Fruit fly (Drosophila melanogaster) whole organism, adult: ENCODE data around the gene shd.

ENCODE experiments used
- CG11617 ChIP-seq: fragments of 200-800 bp; sonication (Bioruptor generic); optimal IDR thresholded peaks from 2 replicates; lab custom pipeline; 2017; ENCODE audit warnings: mild to moderate bottlenecking, missing biosample characterization, missing genetic modification reagents, missing genetic modification characterization
- CG12768 ChIP-seq: fragments of 200-800 bp; sonication (Bioruptor generic); optimal IDR thresholded peaks from 2 replicates; lab custom pipeline; 2017; ENCODE audit warnings: missing biosample characterization, missing genetic modification characterization, mild to moderate bottlenecking, moderate library complexity, missing genetic modification reagents
- CG14711 ChIP-seq: fragments of 200-800 bp; sonication (Bioruptor generic); optimal IDR thresholded peaks from 2 replicates; lab custom pipeline; 2018; ENCODE audit warnings: missing biosample characterization, mild to moderate bottlenecking, missing genetic modification characterization, moderate library complexity
- CG1620 ChIP-seq: fragments of 200-800 bp; sonication (Bioruptor generic); optimal IDR thresholded peaks from 2 replicates; lab custom pipeline; 2016; ENCODE audit warnings: missing biosample characterization, missing genetic modification characterization
- CG33017 ChIP-seq: fragments of 200-800 bp; sonication (Bioruptor generic); optimal IDR thresholded peaks from 2 replicates; lab custom pipeline; 2018; ENCODE audit warnings: missing biosample characterization, mild to moderate bottlenecking, missing genetic modification characterization, moderate library complexity
- CG5204 ChIP-seq: fragments of 200-800 bp; sonication (Bioruptor generic); optimal IDR thresholded peaks from 2 replicates; lab custom pipeline; 2016; ENCODE audit warnings: missing biosample characterization, missing genetic modification characterization
- CG7045 ChIP-seq: fragments of 200-800 bp; sonication (Bioruptor generic); optimal IDR thresholded peaks from 2 replicates; lab custom pipeline; 2017; ENCODE audit warnings: missing biosample characterization, mild to moderate bottlenecking, missing genetic modification characterization
- CG7101 ChIP-seq: fragments of 200-800 bp; sonication (Bioruptor generic); optimal IDR thresholded peaks from 2 replicates; lab custom pipeline; 2018; ENCODE audit warnings: missing biosample characterization, mild to moderate bottlenecking, missing genetic modification characterization, moderate library complexity
- Clk ChIP-seq: fragments of 200-800 bp; sonication (Bioruptor generic); optimal IDR thresholded peaks from 2 replicates; lab custom pipeline; 2017; ENCODE audit warnings: missing biosample characterization, missing genetic modification characterization
- Crg-1 ChIP-seq: fragments of 200-800 bp; sonication (Bioruptor generic); optimal IDR thresholded peaks from 2 replicates; lab custom pipeline; 2016; ENCODE audit warnings: missing biosample characterization, missing genetic modification characterization
- Hr96 ChIP-seq: fragments of 200-800 bp; sonication (Bioruptor generic); optimal IDR thresholded peaks from 2 replicates; lab custom pipeline; 2016; ENCODE audit warnings: missing biosample characterization, missing genetic modification characterization
- Mnt ChIP-seq: fragments of 200-800 bp; sonication (Bioruptor generic); optimal IDR thresholded peaks from 2 replicates; lab custom pipeline; 2016; ENCODE audit warnings: missing biosample characterization, mild to moderate bottlenecking, missing genetic modification characterization
- bab1 ChIP-seq: fragments of 200-800 bp; sonication (Bioruptor generic); optimal IDR thresholded peaks from 3 replicates; lab custom pipeline; 2019; ENCODE audit warnings: missing biosample characterization, mild to moderate bottlenecking, missing genetic modification characterization, moderate library complexity
- cic ChIP-seq: fragments of 200-800 bp; sonication (Bioruptor generic); optimal IDR thresholded peaks from 2 replicates; lab custom pipeline; 2017; ENCODE audit warnings: missing biosample characterization, mild to moderate bottlenecking, missing genetic modification characterization, moderate library complexity
- cnc ChIP-seq, 2 experiments: fragments of >200 bp; optimal IDR thresholded peaks; 2 replicates each; lab custom pipeline; 2017
- kay ChIP-seq: fragments of 200-800 bp; sonication (Bioruptor generic); peaks from one replicate; lab custom pipeline; 2016; ENCODE audit warnings: missing biosample characterization, missing genetic modification characterization, borderline replicate concordance
- ovo ChIP-seq: fragments of 200-800 bp; sonication (Bioruptor generic); optimal IDR thresholded peaks from 2 replicates; lab custom pipeline; 2016; ENCODE audit warnings: missing biosample characterization, missing genetic modification characterization
- pad ChIP-seq: fragments of 200-800 bp; sonication (Bioruptor generic); optimal IDR thresholded peaks from 3 replicates; lab custom pipeline; 2017; ENCODE audit warnings: missing biosample characterization, missing genetic modification characterization, mild to moderate bottlenecking, moderate library complexity, missing genetic modification reagents
- tj ChIP-seq: fragments of 200-800 bp; sonication (Bioruptor generic); optimal IDR thresholded peaks from 3 replicates; lab custom pipeline; 2017; ENCODE audit warnings: missing biosample characterization, mild to moderate bottlenecking, missing genetic modification characterization, moderate library complexity
- toe ChIP-seq: fragments of 200-800 bp; sonication (Bioruptor generic); optimal IDR thresholded peaks from 2 replicates; lab custom pipeline; 2016; ENCODE audit warnings: missing biosample characterization, missing genetic modification characterization

Gene shd

dm6 chr3L:14613792-14614677, at the start of gene shd:
Gene shd (plus strand): TSS chr3L:14614458.
- TF ChIP-seq Clk (GFP tag; lab: Kevin White, UChicago) (no peak), cic (GFP tag; lab: Kevin White, UChicago) (peak; percentile 47), Mnt (GFP tag; lab: Kevin White, UChicago) (no peak), CG14711 (no peak), tj (GFP tag; lab: Kevin White, UChicago) (peak; percentile 46), CG7101 (no peak), Crg-1 (GFP tag; lab: Kevin White, UChicago) (no peak), ovo (GFP tag; lab: Kevin White, UChicago) (no peak), CG11617 (GFP tag; lab: Kevin White, UChicago) (no peak), CG12768 (GFP tag; lab: Kevin White, UChicago) (no peak), CG7045 (GFP tag; lab: Kevin White, UChicago) (no peak), CG5204 (GFP tag; lab: Kevin White, UChicago) (no peak), kay (GFP tag; lab: Kevin White, UChicago) (peak; percentile 19)

dm6 chr3L:14565134-14565587, 49.1 kb upstream of the shd start:
- TF ChIP-seq bab1 (GFP tag; lab: Kevin White, UChicago), result no peak
- no peak for TF ChIP-seq Clk (GFP tag; lab: Kevin White, UChicago)

- TF ChIP-seq ovo (GFP tag; lab: Kevin White, UChicago) (no peak), CG14711 (no peak), kay (GFP tag; lab: Kevin White, UChicago) (no peak), CG5204 (GFP tag; lab: Kevin White, UChicago) (no peak), Hr96 (GFP tag; lab: Kevin White, UChicago) (no peak), tj (GFP tag; lab: Kevin White, UChicago) (no peak), toe (GFP tag; lab: Kevin White, UChicago) (no peak), pad (GFP tag; lab: Kevin White, UChicago) (no peak), CG33017 (no peak)
Measured at dm6 chr3L:14567140-14567539, 47.1 kb upstream of the shd start, which contains the start of gene CG42758. Gene CG42758 (plus strand): TSS chr3L:14567440.

- no peak for TF ChIP-seq pad (GFP tag; lab: Kevin White, UChicago)
- TF ChIP-seq Mnt (GFP tag; lab: Kevin White, UChicago), result no peak
- TF ChIP-seq Hr96 (GFP tag; lab: Kevin White, UChicago), result no peak
- TF ChIP-seq CG1620 (GFP tag; lab: Kevin White, UChicago), result no peak
- TF ChIP-seq CG7045 (GFP tag; lab: Kevin White, UChicago), result no peak
- TF ChIP-seq CG33017, result no peak
- TF ChIP-seq ovo (GFP tag; lab: Kevin White, UChicago), result no peak
- no peak for TF ChIP-seq CG11617 (GFP tag; lab: Kevin White, UChicago)
- TF ChIP-seq cic (GFP tag; lab: Kevin White, UChicago), result no peak
- TF ChIP-seq Clk (GFP tag; lab: Kevin White, UChicago), result no peak
- TF ChIP-seq CG5204 (GFP tag; lab: Kevin White, UChicago), result no peak
- no peak for TF ChIP-seq tj (GFP tag; lab: Kevin White, UChicago)
- no peak for TF ChIP-seq Crg-1 (GFP tag; lab: Kevin White, UChicago)
- TF ChIP-seq cnc (optimal IDR thresholded peaks at IDR 0.05; lab: Kevin White, UChicago), result no peak
- TF ChIP-seq kay (GFP tag; lab: Kevin White, UChicago), result no peak
- no peak for TF ChIP-seq CG14711
- TF ChIP-seq bab1 (GFP tag; lab: Kevin White, UChicago), result no peak
- no peak for TF ChIP-seq CG7101
- TF ChIP-seq toe (GFP tag; lab: Kevin White, UChicago), result no peak
Measured at dm6 chr3L:14569620-14570537, 44.4 kb upstream of the shd start.

dm6 chr3L:14574649-14575048, 39.6 kb upstream of the shd start:
- TF ChIP-seq Crg-1 (GFP tag; lab: Kevin White, UChicago) (no peak), CG11617 (GFP tag; lab: Kevin White, UChicago) (no peak), tj (GFP tag; lab: Kevin White, UChicago) (no peak), cnc (optimal IDR thresholded peaks at IDR 0.05; lab: Kevin White, UChicago) (no peak), CG12768 (GFP tag; lab: Kevin White, UChicago) (no peak), pad (GFP tag; lab: Kevin White, UChicago) (no peak), CG1620 (GFP tag; lab: Kevin White, UChicago) (no peak), Hr96 (GFP tag; lab: Kevin White, UChicago) (no peak)
